Fruit fly (Drosophila melanogaster): Measurements from ENCODE around the gene Crtc.

dm6 chr3L:17646637-17647036 is 22.4 kb downstream of the Crtc start, which contains the start of gene CG43085:
- TF ChIP-seq CG12768 (GFP tag; optimal IDR thresholded peaks at IDR 0.05) (no peak), cic (GFP tag; optimal IDR thresholded peaks at IDR 0.05) (no peak), bab1 (GFP tag; optimal IDR thresholded peaks at IDR 0.05) (no peak), CG14711 (tag; optimal IDR thresholded peaks at IDR 0.05) (no peak), CG7101 (tag; optimal IDR thresholded peaks at IDR 0.05) (no peak), toe (GFP tag; optimal IDR thresholded peaks at IDR 0.05) (no peak), Clk (GFP tag; optimal IDR thresholded peaks at IDR 0.05) (no peak), ovo (GFP tag; optimal IDR thresholded peaks at IDR 0.05) (no peak), pad (GFP tag; optimal IDR thresholded peaks at IDR 0.05) (no peak)

Data from whole organism, adult.